Fruit fly (Drosophila melanogaster) whole organism, embryonic: ENCODE data around the gene trbl.

Experiments used
- Atf3 ChIP-seq: fragments of 200-800 bp; sonication (Bioruptor generic); optimal IDR thresholded peaks from 3 replicates; lab custom pipeline; 2016; ENCODE audit warnings: missing biosample characterization, missing genetic modification characterization
- Bdp1 ChIP-seq: fragments of 200-800 bp; sonication (Bioruptor generic); optimal IDR thresholded peaks from 3 replicates; lab custom pipeline; 2016; ENCODE audit warnings: missing biosample characterization, missing genetic modification characterization
- CG14441 ChIP-seq: fragments of 200-800 bp; sonication (Bioruptor generic); IDR thresholded peaks from 2 replicates; pipeline ENCODE4 v1.3.6; 2022; ENCODE audit warnings: missing biosample characterization, missing genetic modification characterization
- CG15269 ChIP-seq: fragments of 200-800 bp; sonication (Bioruptor generic); optimal IDR thresholded peaks from 2 replicates; lab custom pipeline; 2018; ENCODE audit warnings: missing biosample characterization, mild to moderate bottlenecking, missing genetic modification characterization, moderate library complexity
- CG1603 ChIP-seq: fragments of 200-800 bp; sonication (Bioruptor generic); optimal IDR thresholded peaks from 2 replicates; lab custom pipeline; 2019; ENCODE audit warnings: missing biosample characterization, mild to moderate bottlenecking, missing genetic modification characterization, moderate library complexity
- CG1647 ChIP-seq: fragments of 200-800 bp; sonication (Bioruptor generic); optimal IDR thresholded peaks from 3 replicates; lab custom pipeline; 2016; ENCODE audit warnings: missing biosample characterization, missing genetic modification characterization
- CG2199 ChIP-seq: fragments of 200-800 bp; sonication (Bioruptor generic); IDR thresholded peaks from 3 replicates; pipeline ENCODE4 v1.3.6; 2022; ENCODE audit warnings: missing biosample characterization, missing genetic modification characterization
- CG30020 ChIP-seq: fragments of 200-800 bp; optimal IDR thresholded peaks from 2 replicates; lab custom pipeline; 2019; ENCODE audit warnings: missing biosample characterization, mild to moderate bottlenecking, missing genetic modification characterization, moderate library complexity
- CG31224 ChIP-seq: fragments of 200-800 bp; sonication (Bioruptor generic); IDR thresholded peaks from 2 replicates; pipeline ENCODE4 v1.3.6; 2022; ENCODE audit warnings: missing biosample characterization, missing genetic modification characterization
- CG4328 ChIP-seq: fragments of 200-800 bp; sonication (Bioruptor generic); optimal IDR thresholded peaks from 3 replicates; lab custom pipeline; 2017; ENCODE audit warnings: missing biosample characterization, missing genetic modification reagents, missing genetic modification characterization
- CG6654 ChIP-seq: fragments of 200-800 bp; sonication (Bioruptor generic); optimal IDR thresholded peaks from 2 replicates; lab custom pipeline; 2017; ENCODE audit warnings: missing biosample characterization, mild to moderate bottlenecking, missing genetic modification characterization
- CG7357 ChIP-seq: fragments of 200-800 bp; sonication (Bioruptor generic); IDR thresholded peaks from 3 replicates; pipeline ENCODE4 v1.3.6; 2022; ENCODE audit warnings: missing biosample characterization, missing genetic modification characterization
- CG7745 ChIP-seq: fragments of 200-800 bp; sonication (Bioruptor generic); optimal IDR thresholded peaks from 2 replicates; lab custom pipeline; 2018; ENCODE audit warnings: missing biosample characterization, mild to moderate bottlenecking, missing genetic modification characterization, moderate library complexity
- CG8765 ChIP-seq: fragments of 200-800 bp; sonication (Bioruptor generic); IDR thresholded peaks from 2 replicates; pipeline ENCODE4 v1.3.6; 2022; ENCODE audit warnings: missing biosample characterization, missing genetic modification characterization
- CG8924 ChIP-seq: fragments of 200-800 bp; optimal IDR thresholded peaks from 3 replicates; lab custom pipeline; 2019; ENCODE audit warnings: missing biosample characterization, mild to moderate bottlenecking, missing genetic modification characterization, moderate library complexity
- CG9215 ChIP-seq: fragments of 200-800 bp; sonication (Bioruptor generic); IDR thresholded peaks from 2 replicates; pipeline ENCODE4 v1.3.6; 2022; ENCODE audit warnings: missing biosample characterization, missing genetic modification characterization
- CkIIα-i1 ChIP-seq: fragments of 200-800 bp; sonication (Bioruptor generic); IDR thresholded peaks from 2 replicates; pipeline ENCODE4 v1.3.6; 2022; ENCODE audit warnings: missing biosample characterization, missing genetic modification characterization
- D19A ChIP-seq: fragments of 200-800 bp; optimal IDR thresholded peaks from 3 replicates; lab custom pipeline; 2019; ENCODE audit warnings: missing biosample characterization, mild to moderate bottlenecking, missing genetic modification characterization, moderate library complexity
- Ets65A ChIP-seq: fragments of 200-800 bp; sonication (Bioruptor generic); peaks from one replicate; lab custom pipeline; 2016; ENCODE audit warnings: missing biosample characterization, missing genetic modification characterization
- HLH4C ChIP-seq: fragments of 200-800 bp; sonication (Bioruptor generic); IDR thresholded peaks from 3 replicates; pipeline ENCODE4 v1.3.6; 2022; ENCODE audit warnings: missing biosample characterization, missing genetic modification characterization; ENCODE audit not compliant: partially characterized antibody
- Myb ChIP-seq: fragments of 200-800 bp; sonication (Bioruptor generic); optimal IDR thresholded peaks from 2 replicates; lab custom pipeline; 2016; ENCODE audit warnings: missing biosample characterization, missing genetic modification characterization
- PHDP ChIP-seq: fragments of 200-800 bp; sonication (Bioruptor generic); optimal IDR thresholded peaks from 3 replicates; lab custom pipeline; 2018; ENCODE audit warnings: missing biosample characterization, mild to moderate bottlenecking, missing genetic modification characterization, moderate library complexity
- bbx ChIP-seq: fragments of 200-800 bp; sonication (Bioruptor generic); IDR thresholded peaks from 2 replicates; pipeline ENCODE4 v1.3.6; 2022; ENCODE audit warnings: missing biosample characterization, missing genetic modification characterization; ENCODE audit not compliant: partially characterized antibody
- bcd ChIP-seq: fragments of 200-800 bp; sonication (Bioruptor generic); optimal IDR thresholded peaks from 2 replicates; lab custom pipeline; 2017; ENCODE audit warnings: missing biosample characterization, mild to moderate bottlenecking, missing genetic modification characterization
- chinmo ChIP-seq: fragments of 200-800 bp; sonication (Bioruptor generic); IDR thresholded peaks from 4 replicates; pipeline ENCODE4 v1.3.6; 2022; ENCODE audit warnings: missing biosample characterization, missing genetic modification characterization; ENCODE audit not compliant: partially characterized antibody
- chn ChIP-seq: fragments of 200-800 bp; sonication (Bioruptor generic); optimal IDR thresholded peaks from 2 replicates; lab custom pipeline; 2016; ENCODE audit warnings: missing biosample characterization, missing genetic modification characterization
- fu2 ChIP-seq: fragments of 200-800 bp; sonication (Bioruptor generic); optimal IDR thresholded peaks from 2 replicates; lab custom pipeline; 2016; ENCODE audit warnings: missing biosample characterization, missing genetic modification characterization
- hb ChIP-seq: fragments of 200-800 bp; sonication (Bioruptor generic); IDR thresholded peaks from 3 replicates; pipeline ENCODE4 v1.3.6; 2022; ENCODE audit warnings: missing biosample characterization, missing genetic modification characterization; ENCODE audit not compliant: partially characterized antibody
- ken ChIP-seq: fragments of 200-800 bp; sonication (Bioruptor generic); IDR thresholded peaks from 3 replicates; pipeline ENCODE4 v1.3.6; 2022; ENCODE audit warnings: missing biosample characterization, missing genetic modification characterization
- kni ChIP-seq: fragments of 200-800 bp; sonication (Bioruptor generic); optimal IDR thresholded peaks from 3 replicates; lab custom pipeline; 2017; ENCODE audit warnings: mild to moderate bottlenecking, missing biosample characterization, missing genetic modification reagents, missing genetic modification characterization
- lov ChIP-seq, 2 experiments: fragments of 200-800 bp in 1 of 2; fragments of >200 bp in 1 of 2; sonication (Bioruptor generic) in 1 of 2; IDR thresholded peaks in 1 of 2; optimal IDR thresholded peaks in 1 of 2; 2 replicates in 1 of 2; 3 replicates in 1 of 2; pipeline versions ENCODE4 v1.3.6 to Lab custom; 2017 to 2022; ENCODE audit warnings: missing biosample characterization in 1 of 2, missing genetic modification characterization in 1 of 2
- nau ChIP-seq: fragments of 200-800 bp; sonication (Bioruptor generic); optimal IDR thresholded peaks from 3 replicates; lab custom pipeline; 2017; ENCODE audit warnings: missing biosample characterization, mild to moderate bottlenecking, missing genetic modification characterization, missing genetic modification reagents
- nmo ChIP-seq: fragments of 200-800 bp; sonication (Bioruptor generic); optimal IDR thresholded peaks from 2 replicates; lab custom pipeline; 2018; ENCODE audit warnings: missing biosample characterization, mild to moderate bottlenecking, missing genetic modification characterization, moderate library complexity
- onecut ChIP-seq: fragments of 200-800 bp; sonication (Bioruptor generic); IDR thresholded peaks from 2 replicates; pipeline ENCODE4 v1.3.6; 2022; ENCODE audit warnings: missing biosample characterization, missing genetic modification characterization
- phol ChIP-seq: fragments of 200-800 bp; sonication (Bioruptor generic); optimal IDR thresholded peaks from 3 replicates; lab custom pipeline; 2018; ENCODE audit warnings: missing biosample characterization, mild to moderate bottlenecking, missing genetic modification characterization, moderate library complexity
- pros ChIP-seq: fragments of 200-800 bp; sonication (Bioruptor generic); optimal IDR thresholded peaks from 3 replicates; lab custom pipeline; 2019; ENCODE audit warnings: missing biosample characterization, mild to moderate bottlenecking, missing genetic modification characterization, moderate library complexity
- row ChIP-seq: fragments of 200-800 bp; sonication (Bioruptor generic); IDR thresholded peaks from 3 replicates; pipeline ENCODE4 v1.3.6; 2022; ENCODE audit warnings: missing biosample characterization, missing genetic modification characterization
- sc ChIP-seq, 3 experiments: fragments of >200 bp in 2 of 3; fragments of 200-800 bp in 1 of 3; sonication (Bioruptor generic) in 1 of 3; optimal IDR thresholded peaks; 2 replicates in 2 of 3; 3 replicates in 1 of 3; lab custom pipeline; 2017; ENCODE audit warnings: mild to moderate bottlenecking in 1 of 3, missing biosample characterization in 1 of 3, missing genetic modification characterization in 1 of 3, missing genetic modification reagents in 1 of 3
- sens-2 ChIP-seq: fragments of 200-800 bp; sonication (Bioruptor generic); IDR thresholded peaks from 2 replicates; pipeline ENCODE4 v1.3.6; 2022; ENCODE audit warnings: missing biosample characterization, missing genetic modification characterization
- shn ChIP-seq: fragments of 200-800 bp; sonication (Bioruptor generic); optimal IDR thresholded peaks from 3 replicates; lab custom pipeline; 2016; ENCODE audit warnings: missing biosample characterization, missing genetic modification characterization
- sqz ChIP-seq: fragments of 200-800 bp; sonication (Bioruptor generic); optimal IDR thresholded peaks from 3 replicates; lab custom pipeline; 2018; ENCODE audit warnings: missing biosample characterization, mild to moderate bottlenecking, missing genetic modification characterization
- unpg ChIP-seq: fragments of 200-800 bp; sonication (Bioruptor generic); optimal IDR thresholded peaks from 3 replicates; lab custom pipeline; 2018; ENCODE audit warnings: missing biosample characterization, mild to moderate bottlenecking, missing genetic modification characterization, moderate library complexity
- zf30C ChIP-seq: fragments of 200-800 bp; sonication (Bioruptor generic); optimal IDR thresholded peaks from 3 replicates; lab custom pipeline; 2018; ENCODE audit warnings: missing biosample characterization, mild to moderate bottlenecking, missing genetic modification characterization
- zfh1 ChIP-seq: fragments of 200-800 bp; sonication (Bioruptor generic); IDR thresholded peaks from 3 replicates; pipeline ENCODE4 v1.3.6; 2022; ENCODE audit warnings: missing biosample characterization, missing genetic modification characterization

trbl gene

DNA sequence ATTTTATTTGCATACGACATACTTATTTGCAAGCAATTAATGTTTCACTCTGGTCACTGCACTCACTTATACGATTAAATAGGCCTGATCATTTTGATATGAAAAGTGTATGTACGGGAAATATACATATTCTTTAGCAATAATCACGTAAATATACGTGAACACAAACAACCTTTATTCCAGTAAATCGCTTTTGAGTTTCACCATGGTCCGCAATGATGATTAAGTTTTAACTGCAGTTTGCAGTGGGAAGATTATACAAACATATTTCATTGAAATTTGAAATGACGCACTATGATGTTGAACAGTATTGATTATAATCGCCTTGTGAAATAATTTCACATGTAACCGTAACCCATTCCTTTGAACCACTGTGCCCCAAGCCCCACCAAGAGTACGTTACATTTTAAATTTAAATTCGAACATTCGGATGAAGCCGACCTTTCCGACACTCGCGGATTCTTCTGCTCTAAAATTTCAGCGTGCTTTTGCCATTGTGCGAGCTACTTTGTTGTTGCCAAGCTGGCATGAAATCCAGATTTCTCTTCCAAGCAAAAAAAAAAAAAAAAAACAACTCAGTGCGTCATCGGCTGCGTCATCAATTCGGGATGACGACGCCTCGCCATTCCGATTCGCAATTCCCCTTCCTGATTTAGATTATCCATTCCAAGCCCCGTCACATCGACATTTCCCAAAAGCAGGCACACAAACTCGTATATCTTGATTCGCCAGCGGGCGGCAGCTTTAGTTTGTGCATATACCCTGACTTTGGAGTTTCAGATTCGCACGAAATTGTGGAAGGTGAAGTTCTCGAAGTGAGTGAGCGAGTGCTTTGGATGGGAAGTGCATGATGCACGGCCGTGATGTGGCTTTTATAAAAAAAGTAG, 2.3 kb upstream of the trbl start (continued):
- TF ChIP-seq CG1603 (tag; lab: Kevin White, UChicago) (peak; percentile 23), Myb (peak; percentile 21), row (GFP tag; lab: Robert Waterston, UW) (peak; percentile 27; the same call in 1 of the 3 replicates), CG2199 (GFP tag; lab: Robert Waterston, UW) (0 out of 3 replicates have a peak, but pooled peaks have one; percentile 0), sc (optimal IDR thresholded peaks at IDR 0.05; lab: Kevin White, UChicago) (no peak), sc (GFP tag; optimal IDR thresholded peaks at IDR 0.05; lab: Kevin White, UChicago) (no peak), chinmo (peak; percentile 66; the same call in 1 of the 4 replicates), chn (GFP tag; lab: Kevin White, UChicago) (no peak), sqz (GFP tag; lab: Kevin White, UChicago) (peak; percentile 9), Ets65A (GFP tag; lab: Kevin White, UChicago) (peak; percentile 48), CG9215 (no peak), CG31224 (GFP tag; lab: Robert Waterston, UW) (no peak), D19A (tag; lab: Kevin White, UChicago) (peak; percentile 17), CG8924 (no peak), CG6654 (no peak), onecut (GFP tag; lab: Robert Waterston, UW) (no peak)

dm6 chr3L:20402665-20403492, 1.5 kb upstream of the trbl start:
- TF ChIP-seq bbx (GFP tag; lab: Robert Waterston, UW) (no peak), row (GFP tag; lab: Robert Waterston, UW) (peak; percentile 54), CG4328 (GFP tag; lab: Kevin White, UChicago) (no peak), CG8765 (GFP tag; lab: Robert Waterston, UW) (0 out of 2 replicates have a peak, but pooled peaks have one; percentile 49), CG14441 (GFP tag; lab: Robert Waterston, UW) (no peak), bcd (GFP tag; lab: Kevin White, UChicago) (no peak), kni (GFP tag; lab: Kevin White, UChicago) (peak; percentile 79), PHDP (tag; lab: Kevin White, UChicago) (no peak), CkIIα-i1 (no peak), zfh1 (GFP tag; lab: Robert Waterston, UW) (peak; percentile 75), nau (no peak), zf30C (GFP tag; lab: Kevin White, UChicago) (no peak), CG1647 (GFP tag; lab: Kevin White, UChicago) (no peak), hb (GFP tag; lab: Robert Waterston, UW) (no peak), CG8924 (peak; percentile 56), CG7357 (no peak), Bdp1 (GFP tag; lab: Kevin White, UChicago) (no peak), shn (GFP tag; lab: Kevin White, UChicago) (no peak), CG15269 (tag; lab: Kevin White, UChicago) (no peak), unpg (GFP tag; lab: Kevin White, UChicago) (peak; percentile 27), lov (optimal IDR thresholded peaks at IDR 0.05; lab: Kevin White, UChicago) (no peak), lov (GFP tag; IDR thresholded peaks at IDR 0.05; lab: Robert Waterston, UW) (0 out of 3 replicates have a peak, but pooled peaks have one; percentile 34), nmo (GFP tag; lab: Kevin White, UChicago) (peak; percentile 44), CG7745 (tag; lab: Kevin White, UChicago) (no peak), pros (GFP tag; lab: Kevin White, UChicago) (peak; percentile 91), CG31224 (GFP tag; lab: Robert Waterston, UW) (no peak), CG30020 (tag; lab: Kevin White, UChicago) (no peak), phol (peak; percentile 56), Atf3 (GFP tag; lab: Kevin White, UChicago) (no peak), HLH4C (GFP tag; lab: Robert Waterston, UW) (no peak), sens-2 (GFP tag; lab: Robert Waterston, UW) (no peak), fu2 (GFP tag; lab: Kevin White, UChicago) (no peak), ken (0 out of 3 replicates have a peak, but pooled peaks have one; percentile 13)
